Worm (Caenorhabditis elegans) whole organism, young adult: ENCODE measurements around the gene ZK930.6.

Experiments
- B0019.2 ChIP-seq: fragments of 200-800 bp; sonication (Bioruptor generic); conservative IDR thresholded peaks from 2 replicates; pipeline ENCODE4 v1.3.6; 2022; ENCODE audit warnings: missing genetic modification reagents, missing genetic modification characterization, missing compliant biosample characterization
- B0261.1 ChIP-seq: sonication (generic microtip); optimal IDR thresholded peaks from 2 replicates; lab custom pipeline; 2016; ENCODE audit warnings: mild to moderate bottlenecking, missing genetic modification characterization, moderate library complexity, missing compliant biosample characterization
- B0336.3 ChIP-seq: fragments of 200-800 bp; sonication (Bioruptor generic); IDR thresholded peaks from 2 replicates; pipeline ENCODE4 v1.3.6; 2022; ENCODE audit warnings: missing genetic modification characterization, missing compliant biosample characterization
- D2030.7 ChIP-seq: fragments of 200-800 bp; sonication (Bioruptor generic); IDR thresholded peaks from 2 replicates; pipeline ENCODE4 v1.3.6; 2022; ENCODE audit warnings: missing genetic modification reagents, missing genetic modification characterization, missing compliant biosample characterization
- F37B4.10 ChIP-seq: fragments of 200-800 bp; sonication (Bioruptor generic); IDR thresholded peaks from 2 replicates; pipeline ENCODE4 v1.3.6; 2022; ENCODE audit warnings: missing genetic modification characterization, missing compliant biosample characterization
- F55B11.4 ChIP-seq: sonication (generic microtip); optimal IDR thresholded peaks from 2 replicates; lab custom pipeline; 2016; ENCODE audit warnings: missing compliant biosample characterization, missing genetic modification characterization, borderline replicate concordance; ENCODE audit not compliant: insufficient read depth
- F57A8.1 ChIP-seq: fragments of 200-800 bp; sonication (Bioruptor generic); optimal IDR thresholded peaks from 2 replicates; lab custom pipeline; 2018; ENCODE audit warnings: mild to moderate bottlenecking, missing genetic modification characterization, moderate library complexity, missing compliant biosample characterization
- F57C9.4 ChIP-seq: sonication (generic microtip); optimal IDR thresholded peaks from 2 replicates; lab custom pipeline; 2017; ENCODE audit warnings: mild to moderate bottlenecking, missing genetic modification characterization, missing compliant biosample characterization
- K11D2.4 ChIP-seq: fragments of 200-800 bp; sonication (Bioruptor generic); IDR thresholded peaks from 2 replicates; pipeline ENCODE4 v1.3.6; 2022; ENCODE audit warnings: missing genetic modification reagents, missing genetic modification characterization, missing compliant biosample characterization
- Y53F4B.3 ChIP-seq: fragments of 200-800 bp; sonication (Bioruptor generic); IDR thresholded peaks from 2 replicates; pipeline ENCODE4 v1.3.6; 2022; ENCODE audit warnings: missing genetic modification reagents, missing genetic modification characterization, missing compliant biosample characterization
- Y56A3A.18 ChIP-seq: fragments of 200-800 bp; sonication (Bioruptor generic); IDR thresholded peaks from 2 replicates; pipeline ENCODE4 v1.3.6; 2022; ENCODE audit warnings: missing genetic modification reagents, missing genetic modification characterization, missing compliant biosample characterization
- Y79H2A.3 ChIP-seq: fragments of 200-800 bp; sonication (Bioruptor generic); conservative IDR thresholded peaks from 2 replicates; pipeline ENCODE4 v1.3.6; 2022; ENCODE audit warnings: missing genetic modification reagents, missing genetic modification characterization, missing compliant biosample characterization
- ZK185.1 ChIP-seq: sonication (generic microtip); optimal IDR thresholded peaks from 2 replicates; lab custom pipeline; 2016; ENCODE audit warnings: mild to moderate bottlenecking, missing genetic modification characterization, missing compliant biosample characterization; ENCODE audit not compliant: poor library complexity, severe bottlenecking
- aptf-3 ChIP-seq: fragments of 200-800 bp; sonication (Bioruptor generic); IDR thresholded peaks from 2 replicates; pipeline ENCODE4 v1.3.6; 2022; ENCODE audit warnings: missing genetic modification characterization, missing compliant biosample characterization
- atf-7 ChIP-seq: sonication (generic microtip); optimal IDR thresholded peaks from 2 replicates; lab custom pipeline; 2017; ENCODE audit warnings: mild to moderate bottlenecking, missing genetic modification characterization, missing compliant biosample characterization
- athp-1 ChIP-seq: sonication (generic microtip); optimal IDR thresholded peaks from 2 replicates; lab custom pipeline; 2017; ENCODE audit warnings: mild to moderate bottlenecking, missing genetic modification characterization, missing compliant biosample characterization
- bed-1 ChIP-seq: fragments of 200-800 bp; sonication (Bioruptor generic); IDR thresholded peaks from 2 replicates; pipeline ENCODE4 v1.3.6; 2022; ENCODE audit warnings: missing genetic modification reagents, missing genetic modification characterization, missing compliant biosample characterization
- cebp-2 ChIP-seq: fragments of 200-800 bp; sonication (Bioruptor generic); IDR thresholded peaks from 2 replicates; pipeline ENCODE4 v1.3.6; 2022; ENCODE audit warnings: missing genetic modification characterization, missing compliant biosample characterization
- ceh-40 ChIP-seq: fragments of 200-800 bp; sonication (Bioruptor generic); IDR thresholded peaks from 2 replicates; pipeline ENCODE4 v1.3.6; 2022; ENCODE audit warnings: missing genetic modification characterization, missing compliant biosample characterization
- ceh-91 ChIP-seq: fragments of 200-800 bp; sonication (Bioruptor generic); IDR thresholded peaks from 2 replicates; pipeline ENCODE4 v1.3.6; 2022; ENCODE audit warnings: missing genetic modification reagents, missing genetic modification characterization, missing compliant biosample characterization
- chd-7 ChIP-seq: sonication (generic microtip); optimal IDR thresholded peaks from 2 replicates; lab custom pipeline; 2016; ENCODE audit warnings: mild to moderate bottlenecking, missing genetic modification characterization, moderate library complexity, missing compliant biosample characterization
- dox-1 ChIP-seq: fragments of 200-800 bp; sonication (Bioruptor generic); IDR thresholded peaks from 2 replicates; pipeline ENCODE4 v1.3.6; 2022; ENCODE audit warnings: missing genetic modification reagents, missing genetic modification characterization, missing compliant biosample characterization
- egl-18 ChIP-seq: fragments of 200-800 bp; sonication (Bioruptor generic); IDR thresholded peaks from 2 replicates; pipeline ENCODE4 v1.3.6; 2022; ENCODE audit warnings: missing genetic modification reagents, missing genetic modification characterization, missing compliant biosample characterization
- lin-26 ChIP-seq: fragments of 200-800 bp; sonication (Bioruptor generic); IDR thresholded peaks from 2 replicates; pipeline ENCODE4 v1.3.6; 2022; ENCODE audit warnings: missing genetic modification reagents, missing genetic modification characterization, missing compliant biosample characterization
- lsl-1 ChIP-seq: fragments of 200-800 bp; sonication (Bioruptor generic); optimal IDR thresholded peaks from 2 replicates; lab custom pipeline; 2018; ENCODE audit warnings: mild to moderate bottlenecking, missing genetic modification characterization, moderate library complexity, missing compliant biosample characterization
- madf-10 ChIP-seq: sonication (generic microtip); optimal IDR thresholded peaks from 2 replicates; lab custom pipeline; 2016; ENCODE audit warnings: mild to moderate bottlenecking, missing genetic modification characterization, missing compliant biosample characterization
- mxl-1 ChIP-seq: sonication (generic microtip); optimal IDR thresholded peaks from 2 replicates; lab custom pipeline; 2016; ENCODE audit warnings: missing genetic modification characterization, missing compliant biosample characterization
- rec-8 ChIP-seq, 2 experiments: sonication (generic microtip); optimal IDR thresholded peaks; 2 replicates each; lab custom pipeline; 2016; ENCODE audit warnings: mild to moderate bottlenecking in 2 of 2, missing genetic modification characterization in 2 of 2, missing genetic modification reagents in 2 of 2, missing genotype in 2 of 2, missing biosample characterization in 1 of 2, missing compliant biosample characterization in 1 of 2, moderate library complexity in 1 of 2
- rpc-1 ChIP-seq, 2 experiments: fragments of 150-350 bp in 1 of 2; sonication (generic microtip) in 1 of 2; optimal IDR thresholded peaks; 2 replicates each; lab custom pipeline; 2014 to 2018; ENCODE audit warnings: missing biosample characterization in 1 of 2, missing genetic modification characterization in 1 of 2, missing genetic modification reagents in 1 of 2, missing genotype in 1 of 2
- sdz-38 ChIP-seq: sonication (generic microtip); optimal IDR thresholded peaks from 2 replicates; lab custom pipeline; 2016; ENCODE audit warnings: missing genotype, missing genetic modification characterization, missing compliant biosample characterization
- snpc-3.4 ChIP-seq: sonication (generic microtip); optimal IDR thresholded peaks from 2 replicates; lab custom pipeline; 2017; ENCODE audit warnings: missing genetic modification characterization, mild to moderate bottlenecking, missing compliant biosample characterization, antibody characterized with exemption, moderate library complexity, missing genotype, missing genetic modification reagents
- tbp1 ChIP-seq: fragments of 200-800 bp; sonication (Bioruptor generic); optimal IDR thresholded peaks from 2 replicates; lab custom pipeline; 2018; ENCODE audit warnings: mild to moderate bottlenecking, missing genetic modification characterization, missing compliant biosample characterization
- tlf-1 ChIP-seq: fragments of 200-800 bp; sonication (Bioruptor generic); optimal IDR thresholded peaks from 2 replicates; lab custom pipeline; 2018; ENCODE audit warnings: mild to moderate bottlenecking, missing genetic modification characterization, missing compliant biosample characterization
- unc-62 ChIP-seq: fragments of 150-350 bp; optimal IDR thresholded peaks from 2 replicates; lab custom pipeline; 2014; ENCODE audit warnings: missing biosample characterization, missing genetic modification reagents, missing genetic modification characterization
- xnd-1 ChIP-seq: sonication (generic microtip); optimal IDR thresholded peaks from 2 replicates; lab custom pipeline; 2016; ENCODE audit warnings: missing genotype, missing genetic modification reagents, missing genetic modification characterization, missing compliant biosample characterization
- ztf-18 ChIP-seq: sonication (generic microtip); optimal IDR thresholded peaks from 2 replicates; lab custom pipeline; 2016; ENCODE audit warnings: missing genotype, mild to moderate bottlenecking, missing genetic modification characterization, missing compliant biosample characterization
- ztf-22 ChIP-seq: fragments of 200-800 bp; sonication (Bioruptor generic); optimal IDR thresholded peaks from 2 replicates; lab custom pipeline; 2018; ENCODE audit warnings: mild to moderate bottlenecking, missing genetic modification characterization, moderate library complexity, missing compliant biosample characterization
- ztf-6 ChIP-seq: fragments of 200-800 bp; sonication (Bioruptor generic); IDR thresholded peaks from 2 replicates; pipeline ENCODE4 v1.3.6; 2022; ENCODE audit warnings: missing genetic modification reagents, missing genetic modification characterization, missing compliant biosample characterization

Gene ZK930.6

DNA sequence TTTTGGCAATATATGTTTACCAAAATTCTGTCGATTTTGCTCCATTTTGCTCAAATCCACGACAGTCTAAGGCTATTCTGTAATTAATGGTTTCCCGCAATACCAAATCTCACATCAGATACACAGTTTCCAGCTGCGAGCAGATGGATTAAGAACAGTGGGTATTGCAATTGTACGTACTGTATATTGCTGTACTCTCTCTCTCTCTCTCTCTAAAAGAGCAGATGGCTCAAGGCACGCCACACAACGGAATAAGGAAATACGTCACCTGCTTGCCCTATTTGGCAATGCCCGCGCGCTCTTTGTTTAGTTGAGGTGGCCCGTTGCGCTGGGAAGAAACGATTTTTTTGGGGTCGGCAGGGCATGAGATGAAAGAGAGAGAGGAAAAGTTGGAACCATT is 6.8 kb downstream of the ZK930.6 start:
- no peak for TF ChIP-seq Y56A3A.18
- no peak for TF ChIP-seq B0261.1 (tag; lab: Kevin White, UChicago)
- TF ChIP-seq F57A8.1 (GFP tag; lab: Kevin White, UChicago): no peak
- no peak for TF ChIP-seq F55B11.4
- no peak for TF ChIP-seq mxl-1 (tag; lab: Kevin White, UChicago)
- no peak for TF ChIP-seq sdz-38
- no peak for TF ChIP-seq ZK185.1 (tag; lab: Kevin White, UChicago)
- no peak for TF ChIP-seq rec-8 (tag; optimal IDR thresholded peaks at IDR 0.05; lab: Kevin White, UChicago)
- TF ChIP-seq bed-1 (GFP tag; lab: Robert Waterston, UW): no peak
- no peak for TF ChIP-seq xnd-1 (tag; lab: Kevin White, UChicago)
- no peak for TF ChIP-seq snpc-3.4 (tag; lab: Kevin White, UChicago)
- TF ChIP-seq chd-7 (tag; lab: Kevin White, UChicago): no peak
- no peak for TF ChIP-seq Y53F4B.3

DNA sequence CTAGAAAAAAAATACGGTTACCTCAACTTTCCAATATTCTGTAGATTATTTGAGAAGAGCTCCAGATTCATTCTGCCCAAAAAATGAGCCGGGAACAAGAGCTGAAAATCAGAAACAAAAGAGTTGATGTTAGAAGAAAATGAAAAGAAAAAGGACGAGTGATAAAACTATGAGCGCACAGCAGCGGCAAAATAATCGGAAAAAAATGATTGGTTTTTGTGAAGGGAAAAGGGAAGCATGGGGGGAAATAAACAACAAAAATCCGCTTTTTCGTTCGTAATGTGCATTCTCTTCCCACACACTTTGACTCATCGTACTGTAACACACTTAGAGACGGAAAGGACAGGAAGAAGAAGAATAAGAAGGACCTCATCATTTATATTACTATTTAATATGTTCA is 9.6 kb downstream of the ZK930.6 start, which contains the start of gene ZK930.2:
Gene ZK930.2, minus strand, starts transcription at position 101 of the 400 bp plus-strand sequence.
- TF ChIP-seq athp-1 (tag; lab: Kevin White, UChicago) (no peak), ztf-6 (no peak), madf-10 (tag; lab: Kevin White, UChicago) (no peak), ceh-40 (GFP tag; lab: Robert Waterston, UW) (no peak), ztf-18 (tag; lab: Kevin White, UChicago) (no peak), egl-18 (no peak), F57C9.4 (no peak), Y79H2A.3 (no peak), lsl-1 (no peak), cebp-2 (GFP tag; lab: Robert Waterston, UW) (no peak), B0336.3 (GFP tag; lab: Robert Waterston, UW) (no peak), aptf-3 (GFP tag; lab: Robert Waterston, UW) (no peak), B0019.2 (GFP tag; lab: Robert Waterston, UW) (no peak), dox-1 (no peak), K11D2.4 (GFP tag; lab: Robert Waterston, UW) (no peak), Y53F4B.3 (no peak), tbp1 (no peak), atf-7 (tag; lab: Kevin White, UChicago) (no peak), D2030.7 (GFP tag; lab: Robert Waterston, UW) (no peak)

DNA sequence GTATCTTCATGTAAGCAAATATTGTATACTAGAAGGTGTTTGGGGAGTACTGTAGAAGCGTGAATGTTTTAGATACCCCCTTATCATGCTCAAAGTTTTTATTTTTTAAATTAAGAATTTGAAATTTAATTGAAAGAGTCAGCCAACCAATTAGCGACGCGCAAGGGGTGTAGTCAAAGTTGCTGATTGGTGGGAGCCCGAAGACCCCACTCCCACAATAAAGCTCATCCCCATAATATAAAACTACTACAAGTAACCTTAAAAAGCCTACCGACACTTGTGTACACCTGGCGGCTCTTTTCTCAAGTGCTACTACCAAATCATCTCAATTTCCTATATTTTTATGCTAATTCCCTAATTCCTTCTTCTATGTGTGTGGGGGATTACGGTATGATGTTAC is 16.0 kb downstream of the ZK930.6 start:
- TF ChIP-seq tlf-1 (GFP tag; lab: Kevin White, UChicago): no peak
- TF ChIP-seq Y56A3A.18: no peak
- no peak for TF ChIP-seq chd-7 (tag; lab: Kevin White, UChicago)

DNA sequence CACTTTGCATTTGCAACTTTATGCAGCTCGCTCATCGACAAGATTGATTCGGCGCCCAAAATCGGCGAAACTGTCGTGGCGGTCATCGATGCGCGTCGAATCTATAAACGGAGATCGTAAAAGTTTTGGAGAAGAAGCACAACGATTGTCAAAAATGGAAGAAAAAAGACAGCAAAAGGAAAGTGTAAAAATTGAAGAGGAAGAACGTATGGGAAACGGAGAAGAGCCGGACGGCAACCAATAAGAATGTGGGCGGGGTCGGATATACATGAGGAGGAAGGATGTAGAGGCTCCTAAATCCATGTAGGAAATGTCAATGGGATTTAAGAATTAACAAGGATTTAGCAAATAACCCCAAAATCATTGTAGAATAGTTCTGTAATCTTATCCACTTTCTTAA is 17.4 kb downstream of the ZK930.6 start, which contains the start of gene vab-23:
Gene vab-23, minus strand, starts transcription at position 101 of the 400 bp plus-strand sequence.
- TF ChIP-seq ceh-91 (GFP tag; lab: Robert Waterston, UW) (no peak), B0261.1 (tag; lab: Kevin White, UChicago) (no peak), bed-1 (GFP tag; lab: Robert Waterston, UW) (no peak), rpc-1 (optimal IDR thresholded peaks at IDR 0.05; lab: Kevin White, UChicago) (no peak), rpc-1 (tag; optimal IDR thresholded peaks at IDR 0.05; lab: Kevin White, UChicago) (no peak), F55B11.4 (no peak), ztf-22 (GFP tag; lab: Kevin White, UChicago) (no peak), unc-62 (GFP tag; lab: Kevin White, UChicago) (no peak), dox-1 (no peak), lin-26 (no peak), F37B4.10 (GFP tag; lab: Robert Waterston, UW) (no peak), B0019.2 (GFP tag; lab: Robert Waterston, UW) (no peak)
